Worm (Caenorhabditis elegans) whole organism, mixed stage, embryonic: ENCODE results near the gene golg-4.

ENCODE experiments used
- M03D4.4 ChIP-seq: sonication (generic microtip); optimal IDR thresholded peaks from 2 replicates; lab custom pipeline; 2017; ENCODE audit warnings: mild to moderate bottlenecking, missing genetic modification characterization, missing compliant biosample characterization
- bed-3 ChIP-seq: fragments of 200-800 bp; sonication (Bioruptor generic); optimal IDR thresholded peaks from 3 replicates; lab custom pipeline; 2018; ENCODE audit warnings: mild to moderate bottlenecking, missing genetic modification characterization, moderate library complexity, missing compliant biosample characterization
- blmp-1 ChIP-seq: fragments of 150-350 bp; optimal IDR thresholded peaks from 2 replicates; lab custom pipeline; 2014; ENCODE audit warnings: missing biosample characterization, missing genetic modification characterization
- ceh-39 ChIP-seq: fragments of 150-350 bp; optimal IDR thresholded peaks from 2 replicates; lab custom pipeline; 2014; ENCODE audit warnings: missing biosample characterization, missing genetic modification characterization
- ceh-43 ChIP-seq: fragments of 200-800 bp; sonication (Bioruptor generic); optimal IDR thresholded peaks from 2 replicates; lab custom pipeline; 2018; ENCODE audit warnings: mild to moderate bottlenecking, missing genetic modification characterization, moderate library complexity, missing compliant biosample characterization
- ceh-83 ChIP-seq: fragments of 200-800 bp; sonication (Bioruptor generic); optimal IDR thresholded peaks from 2 replicates; lab custom pipeline; 2018; ENCODE audit warnings: mild to moderate bottlenecking, missing genetic modification characterization, missing compliant biosample characterization
- ces-1 ChIP-seq: fragments of 150-350 bp; optimal IDR thresholded peaks from 2 replicates; lab custom pipeline; 2014; ENCODE audit warnings: missing biosample characterization, missing genetic modification reagents, missing genetic modification characterization
- cnd-1 ChIP-seq: fragments of 200-800 bp; sonication (Bioruptor generic); optimal IDR thresholded peaks from 2 replicates; lab custom pipeline; 2018; ENCODE audit warnings: mild to moderate bottlenecking, missing genetic modification characterization, missing compliant biosample characterization
- drap-1 ChIP-seq: fragments of 200-800 bp; sonication (Bioruptor generic); optimal IDR thresholded peaks from 3 replicates; lab custom pipeline; 2018; ENCODE audit warnings: mild to moderate bottlenecking, missing genetic modification characterization, missing compliant biosample characterization
- elt-1 ChIP-seq: sonication (generic microtip); optimal IDR thresholded peaks from 2 replicates; lab custom pipeline; 2017; ENCODE audit warnings: missing genetic modification characterization, mild to moderate bottlenecking, missing compliant biosample characterization, antibody characterized with exemption, moderate library complexity, borderline replicate concordance; ENCODE audit not compliant: insufficient read depth
- elt-3 ChIP-seq: fragments of 150-350 bp; optimal IDR thresholded peaks from 2 replicates; lab custom pipeline; 2014; ENCODE audit warnings: missing biosample characterization, missing genetic modification characterization
- flh-1 ChIP-seq: fragments of 200-800 bp; sonication (Bioruptor generic); optimal IDR thresholded peaks from 2 replicates; lab custom pipeline; 2018; ENCODE audit warnings: mild to moderate bottlenecking, missing genetic modification characterization, moderate library complexity, missing compliant biosample characterization
- ham-2 ChIP-seq: fragments of 200-800 bp; sonication (Bioruptor generic); optimal IDR thresholded peaks from 2 replicates; lab custom pipeline; 2018; ENCODE audit warnings: mild to moderate bottlenecking, missing genetic modification characterization, missing compliant biosample characterization
- hlh-1 ChIP-seq: fragments of 150-350 bp; optimal IDR thresholded peaks from 2 replicates; lab custom pipeline; 2014; ENCODE audit warnings: missing biosample characterization, missing genetic modification reagents, missing genetic modification characterization
- lin-13 ChIP-seq: fragments of 150-350 bp; optimal IDR thresholded peaks from 2 replicates; lab custom pipeline; 2014; ENCODE audit warnings: missing biosample characterization, missing genetic modification characterization
- lin-32 ChIP-seq: fragments of 200-800 bp; sonication (Bioruptor generic); optimal IDR thresholded peaks from 2 replicates; lab custom pipeline; 2018; ENCODE audit warnings: mild to moderate bottlenecking, missing genetic modification characterization, missing compliant biosample characterization
- lsy-2 ChIP-seq: fragments of 150-350 bp; optimal IDR thresholded peaks from 2 replicates; lab custom pipeline; 2014; ENCODE audit warnings: missing biosample characterization, missing genetic modification characterization
- mab-5 ChIP-seq: fragments of 150-350 bp; optimal IDR thresholded peaks from 2 replicates; lab custom pipeline; 2014; ENCODE audit warnings: missing biosample characterization, missing genetic modification characterization
- mep-1 ChIP-seq: fragments of 150-350 bp; optimal IDR thresholded peaks from 2 replicates; lab custom pipeline; 2017; ENCODE audit warnings: missing biosample characterization, missing genetic modification reagents, missing genetic modification characterization, inconsistent platforms
- mls-2 ChIP-seq: sonication (generic microtip); optimal IDR thresholded peaks from 2 replicates; lab custom pipeline; 2016; ENCODE audit warnings: mild to moderate bottlenecking, missing genetic modification characterization, moderate library complexity, missing compliant biosample characterization
- nhr-12 ChIP-seq: fragments of 150-350 bp; optimal IDR thresholded peaks from 2 replicates; lab custom pipeline; 2014; ENCODE audit warnings: missing biosample characterization, missing genetic modification characterization
- nhr-2 ChIP-seq: fragments of 150-350 bp; optimal IDR thresholded peaks from 2 replicates; lab custom pipeline; 2014; ENCODE audit warnings: missing biosample characterization, missing genetic modification characterization
- nhr-237 ChIP-seq: fragments of 150-350 bp; optimal IDR thresholded peaks from 2 replicates; lab custom pipeline; 2014; ENCODE audit warnings: missing biosample characterization, missing genetic modification characterization
- nhr-28 ChIP-seq: fragments of 150-350 bp; optimal IDR thresholded peaks from 2 replicates; lab custom pipeline; 2014; ENCODE audit warnings: missing biosample characterization, missing genetic modification characterization
- nhr-76 ChIP-seq: sonication (generic microtip); optimal IDR thresholded peaks from 2 replicates; lab custom pipeline; 2017; ENCODE audit warnings: missing biosample characterization, missing genetic modification characterization
- pha-4 ChIP-seq: fragments of 150-350 bp; optimal IDR thresholded peaks from 2 replicates; lab custom pipeline; 2018; ENCODE audit warnings: missing biosample characterization, missing genetic modification reagents, missing genetic modification characterization
- sem-2 ChIP-seq: fragments of 200-800 bp; sonication (Bioruptor generic); optimal IDR thresholded peaks from 2 replicates; lab custom pipeline; 2018; ENCODE audit warnings: mild to moderate bottlenecking, missing genetic modification characterization, missing compliant biosample characterization
- snpc-4 ChIP-seq: fragments of 150-350 bp; optimal IDR thresholded peaks from 2 replicates; lab custom pipeline; 2014; ENCODE audit warnings: missing biosample characterization, missing genetic modification characterization
- sptf-1 ChIP-seq: sonication (generic microtip); optimal IDR thresholded peaks from 2 replicates; lab custom pipeline; 2017; ENCODE audit warnings: mild to moderate bottlenecking, missing genetic modification characterization, moderate library complexity, missing compliant biosample characterization
- tbx-8 ChIP-seq: fragments of 200-800 bp; sonication (Bioruptor generic); optimal IDR thresholded peaks from 2 replicates; lab custom pipeline; 2018; ENCODE audit warnings: mild to moderate bottlenecking, missing genetic modification characterization, moderate library complexity, missing compliant biosample characterization
- unc-120 ChIP-seq: sonication (generic microtip); optimal IDR thresholded peaks from 2 replicates; lab custom pipeline; 2017; ENCODE audit warnings: missing genetic modification characterization, missing compliant biosample characterization; ENCODE audit not compliant: poor library complexity, severe bottlenecking
- unc-39 ChIP-seq: fragments of 150-350 bp; optimal IDR thresholded peaks from 2 replicates; lab custom pipeline; 2014; ENCODE audit warnings: missing biosample characterization, missing genetic modification characterization
- unc-62 ChIP-seq: fragments of 150-350 bp; optimal IDR thresholded peaks from 2 replicates; lab custom pipeline; 2014; ENCODE audit warnings: missing biosample characterization, missing genetic modification reagents, missing genetic modification characterization
- zip-8 ChIP-seq: fragments of 150-350 bp; optimal IDR thresholded peaks from 2 replicates; lab custom pipeline; 2014; ENCODE audit warnings: missing biosample characterization, missing genetic modification characterization
- ztf-11 ChIP-seq: fragments of 150-350 bp; optimal IDR thresholded peaks from 2 replicates; lab custom pipeline; 2014; ENCODE audit warnings: missing biosample characterization, missing genetic modification characterization

golg-4 gene

DNA sequence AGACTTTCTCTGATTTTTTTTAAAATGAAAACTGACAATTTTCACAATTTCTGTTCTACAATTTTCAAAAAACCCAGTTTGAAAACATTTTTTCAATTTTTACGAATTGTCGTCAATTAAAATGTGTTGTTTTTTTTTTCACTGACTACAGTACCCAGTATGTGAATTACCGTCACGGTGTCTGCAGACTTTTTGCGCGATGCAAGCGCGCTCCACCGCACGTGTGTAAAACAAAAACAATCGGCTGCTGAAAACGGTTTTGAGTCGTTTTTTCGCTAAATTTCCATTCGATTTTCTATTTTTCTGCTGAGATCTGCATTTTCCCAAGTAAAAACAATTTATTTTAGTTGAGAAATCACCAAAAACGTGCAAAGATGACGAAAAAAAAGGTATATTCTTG is 50.9 kb downstream of the golg-4 start:
- no peak for TF ChIP-seq nhr-28 (tag; lab: Kevin White, UChicago)
- no peak for TF ChIP-seq nhr-12 (tag; lab: Kevin White, UChicago)
- no peak for TF ChIP-seq sem-2 (GFP tag; lab: Kevin White, UChicago)
- no peak for TF ChIP-seq nhr-76
- TF ChIP-seq flh-1 (GFP tag; lab: Kevin White, UChicago): no peak
- no peak for TF ChIP-seq mls-2 (tag; lab: Kevin White, UChicago)
- peak; percentile 75 for TF ChIP-seq sptf-1 (tag; lab: Kevin White, UChicago)
- TF ChIP-seq unc-120 (tag; lab: Kevin White, UChicago): peak; percentile 30
- no peak for TF ChIP-seq blmp-1
- peak; percentile 57 for TF ChIP-seq elt-3 (tag; lab: Kevin White, UChicago)
- TF ChIP-seq M03D4.4 (tag; lab: Kevin White, UChicago): no peak
- peak; percentile 92 for TF ChIP-seq lin-13 (tag; lab: Kevin White, UChicago)
- TF ChIP-seq mep-1 (tag; lab: Kevin White, UChicago): peak; percentile 98
- TF ChIP-seq mab-5 (tag; lab: Kevin White, UChicago): no peak
- no peak for TF ChIP-seq unc-62 (GFP tag; lab: Kevin White, UChicago)
- TF ChIP-seq bed-3 (GFP tag; lab: Kevin White, UChicago): no peak
- no peak for TF ChIP-seq elt-1
- peak; percentile 6 for TF ChIP-seq cnd-1
- TF ChIP-seq nhr-237 (tag; lab: Kevin White, UChicago): peak; percentile 97
- peak; percentile 65 for TF ChIP-seq pha-4 (tag; lab: Kevin White, UChicago)
- no peak for TF ChIP-seq ceh-83 (GFP tag; lab: Kevin White, UChicago)
- peak; percentile 98 for TF ChIP-seq lsy-2 (tag; lab: Kevin White, UChicago)
- TF ChIP-seq ceh-43 (GFP tag; lab: Kevin White, UChicago): no peak
- peak; percentile 55 for TF ChIP-seq ztf-11
- TF ChIP-seq ham-2 (GFP tag; lab: Kevin White, UChicago): no peak
- TF ChIP-seq lin-32 (GFP tag; lab: Kevin White, UChicago): no peak
- peak; percentile 37 for TF ChIP-seq hlh-1 (tag; lab: Kevin White, UChicago)
- peak; percentile 57 for TF ChIP-seq drap-1 (GFP tag; lab: Kevin White, UChicago)
- no peak for TF ChIP-seq unc-39 (tag; lab: Kevin White, UChicago)
- TF ChIP-seq nhr-2 (tag; lab: Kevin White, UChicago): peak; percentile 42
- TF ChIP-seq zip-8 (tag; lab: Kevin White, UChicago): no peak
- peak; percentile 90 for TF ChIP-seq ceh-39 (tag; lab: Kevin White, UChicago)
- TF ChIP-seq tbx-8 (GFP tag; lab: Kevin White, UChicago): peak; percentile 68
- peak; percentile 88 for TF ChIP-seq ces-1
- TF ChIP-seq snpc-4 (tag; lab: Kevin White, UChicago): no peak

DNA sequence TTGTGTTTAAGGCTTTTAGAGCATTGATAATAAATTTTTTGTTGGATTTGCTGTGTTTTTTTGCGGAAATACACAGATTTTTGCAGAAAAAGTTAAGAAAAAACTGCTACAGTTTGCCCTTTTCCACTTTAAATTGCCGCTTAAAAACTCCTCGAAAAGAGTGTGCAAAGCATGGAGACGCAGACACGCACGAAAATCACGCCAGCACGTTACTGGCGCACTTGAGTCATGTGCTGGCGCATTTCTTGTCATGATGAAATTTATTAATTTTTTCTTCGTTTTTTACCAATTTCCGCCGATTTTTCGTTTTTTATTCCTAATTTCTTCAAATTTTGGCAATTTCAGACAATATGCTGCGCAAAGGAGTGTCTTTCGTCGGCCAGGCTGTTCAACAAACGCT is 54.7 kb downstream of the golg-4 start, which contains the start of gene C34C12.8:
Gene C34C12.8, plus strand, starts transcription at position 346 of the 400 bp plus-strand sequence.
- TF ChIP-seq M03D4.4 (tag; lab: Kevin White, UChicago) (peak; percentile 67), elt-1 (no peak), ceh-43 (GFP tag; lab: Kevin White, UChicago) (peak; percentile 32), nhr-28 (tag; lab: Kevin White, UChicago) (peak; percentile 4), bed-3 (GFP tag; lab: Kevin White, UChicago) (no peak), unc-120 (tag; lab: Kevin White, UChicago) (peak; percentile 1), ceh-83 (GFP tag; lab: Kevin White, UChicago) (no peak), nhr-237 (tag; lab: Kevin White, UChicago) (peak; percentile 80), elt-3 (tag; lab: Kevin White, UChicago) (no peak), sem-2 (GFP tag; lab: Kevin White, UChicago) (no peak), flh-1 (GFP tag; lab: Kevin White, UChicago) (no peak), lin-13 (tag; lab: Kevin White, UChicago) (peak; percentile 95), nhr-76 (no peak), lsy-2 (tag; lab: Kevin White, UChicago) (peak; percentile 88), tbx-8 (GFP tag; lab: Kevin White, UChicago) (peak; percentile 37), mab-5 (tag; lab: Kevin White, UChicago) (no peak), zip-8 (tag; lab: Kevin White, UChicago) (no peak), lin-32 (GFP tag; lab: Kevin White, UChicago) (no peak), snpc-4 (tag; lab: Kevin White, UChicago) (no peak), pha-4 (tag; lab: Kevin White, UChicago) (peak; percentile 90), ces-1 (peak; percentile 92), hlh-1 (tag; lab: Kevin White, UChicago) (peak; percentile 42), unc-62 (GFP tag; lab: Kevin White, UChicago) (peak; percentile 3), sptf-1 (tag; lab: Kevin White, UChicago) (peak; percentile 67), ham-2 (GFP tag; lab: Kevin White, UChicago) (no peak), unc-39 (tag; lab: Kevin White, UChicago) (no peak), mls-2 (tag; lab: Kevin White, UChicago) (peak; percentile 51), ceh-39 (tag; lab: Kevin White, UChicago) (peak; percentile 62), nhr-2 (tag; lab: Kevin White, UChicago) (no peak), drap-1 (GFP tag; lab: Kevin White, UChicago) (peak; percentile 39), ztf-11 (no peak), blmp-1 (no peak), cnd-1 (peak; percentile 56), nhr-12 (tag; lab: Kevin White, UChicago) (no peak), mep-1 (tag; lab: Kevin White, UChicago) (peak; percentile 90)
